Worm (Caenorhabditis elegans) whole organism, L1 larva: ENCODE data around the gene spp-10.

Experiments
- F16B12.6 ChIP-seq: fragments of 150-350 bp; optimal IDR thresholded peaks from 2 replicates; lab custom pipeline; 2014; ENCODE audit warnings: missing biosample characterization, missing genetic modification characterization
- Y116A8C.19 ChIP-seq: sonication (generic microtip); optimal IDR thresholded peaks from 2 replicates; lab custom pipeline; 2016; ENCODE audit warnings: missing compliant biosample characterization, missing genetic modification characterization, borderline replicate concordance
- ama-1 ChIP-seq: fragments of 150-350 bp; optimal IDR thresholded peaks from 2 replicates; lab custom pipeline; 2014
- ceh-63 ChIP-seq: fragments of 200-800 bp; sonication (Bioruptor generic); optimal IDR thresholded peaks from 2 replicates; lab custom pipeline; 2018; ENCODE audit warnings: mild to moderate bottlenecking, missing genetic modification characterization, missing compliant biosample characterization
- ceh-8 ChIP-seq: fragments of 200-800 bp; sonication (Bioruptor generic); optimal IDR thresholded peaks from 2 replicates; lab custom pipeline; 2018; ENCODE audit warnings: mild to moderate bottlenecking, missing genetic modification characterization, moderate library complexity, missing compliant biosample characterization
- ceh-88 ChIP-seq: fragments of 200-800 bp; sonication (Bioruptor generic); IDR thresholded peaks from 2 replicates; pipeline ENCODE4 v1.3.6; 2022; ENCODE audit warnings: missing genetic modification characterization, missing compliant biosample characterization
- ceh-90 ChIP-seq: sonication (generic microtip); optimal IDR thresholded peaks from 2 replicates; lab custom pipeline; 2016; ENCODE audit warnings: missing genetic modification characterization, missing compliant biosample characterization
- efl-1 ChIP-seq, 4 experiments: fragments of 150-350 bp; optimal IDR thresholded peaks in 3 of 4; peaks in 1 of 4; 1 replicate in 1 of 4; 2 replicates in 3 of 4; lab custom pipeline; 2014; ENCODE audit warnings: missing biosample characterization in 2 of 4, missing genetic modification characterization in 2 of 4, missing genetic modification reagents in 2 of 4
- efl-3 ChIP-seq: fragments of 200-800 bp; sonication (Bioruptor generic); optimal IDR thresholded peaks from 2 replicates; lab custom pipeline; 2018; ENCODE audit warnings: mild to moderate bottlenecking, missing genetic modification characterization, missing compliant biosample characterization
- egl-27 ChIP-seq, 2 experiments: fragments of 150-350 bp in 1 of 2; sonication (generic microtip); optimal IDR thresholded peaks; 3 replicates each; lab custom pipeline; 2017 to 2018; ENCODE audit warnings: missing biosample characterization in 2 of 2, missing genetic modification characterization in 2 of 2, missing genetic modification reagents in 2 of 2
- elt-2 ChIP-seq: sonication (generic microtip); optimal IDR thresholded peaks from 2 replicates; lab custom pipeline; 2016; ENCODE audit warnings: missing genetic modification characterization, mild to moderate bottlenecking, inconsistent platforms, missing compliant biosample characterization, missing genetic modification reagents
- ets-5 ChIP-seq: fragments of 200-800 bp; sonication (Bioruptor generic); IDR thresholded peaks from 2 replicates; pipeline ENCODE4 v1.3.6; 2022; ENCODE audit warnings: missing genetic modification characterization, missing compliant biosample characterization
- fkh-10 ChIP-seq: sonication (generic microtip); optimal IDR thresholded peaks from 2 replicates; lab custom pipeline; 2017; ENCODE audit warnings: missing biosample characterization, missing genetic modification reagents, missing genetic modification characterization
- lin-13 ChIP-seq: fragments of 150-350 bp; optimal IDR thresholded peaks from 2 replicates; lab custom pipeline; 2014; ENCODE audit warnings: missing biosample characterization, missing genetic modification reagents, missing genetic modification characterization
- lin-35 ChIP-seq, 2 experiments: fragments of 150-350 bp; optimal IDR thresholded peaks; 2 replicates each; lab custom pipeline; 2014; ENCODE audit warnings: missing biosample characterization in 2 of 2, missing genetic modification characterization in 2 of 2, missing genetic modification reagents in 2 of 2
- lsy-2 ChIP-seq, 2 experiments: fragments of 150-350 bp; optimal IDR thresholded peaks; 2 replicates each; lab custom pipeline; 2014; ENCODE audit warnings: missing biosample characterization in 2 of 2, missing genetic modification characterization in 2 of 2
- mdl-1 ChIP-seq, 2 experiments: fragments of 150-350 bp; optimal IDR thresholded peaks; 2 replicates each; lab custom pipeline; 2014 to 2017; ENCODE audit warnings: missing biosample characterization in 2 of 2, missing genetic modification characterization in 2 of 2, inconsistent platforms in 1 of 2
- mep-1 ChIP-seq: fragments of 150-350 bp; optimal IDR thresholded peaks from 2 replicates; lab custom pipeline; 2014; ENCODE audit warnings: missing biosample characterization, missing genetic modification characterization
- nhr-11 ChIP-seq: fragments of 150-350 bp; optimal IDR thresholded peaks from 2 replicates; lab custom pipeline; 2014; ENCODE audit warnings: missing biosample characterization, missing genetic modification characterization
- nhr-19 ChIP-seq: fragments of 200-800 bp; sonication (Bioruptor generic); conservative IDR thresholded peaks from 2 replicates; pipeline ENCODE4 v1.3.6; 2022; ENCODE audit warnings: missing genetic modification characterization, missing compliant biosample characterization
- nhr-20 ChIP-seq: sonication (generic microtip); optimal IDR thresholded peaks from 2 replicates; lab custom pipeline; 2016; ENCODE audit warnings: mild to moderate bottlenecking, missing genetic modification characterization, missing compliant biosample characterization
- nhr-28 ChIP-seq: fragments of 150-350 bp; optimal IDR thresholded peaks from 2 replicates; lab custom pipeline; 2014; ENCODE audit warnings: missing biosample characterization, missing genetic modification characterization
- nhr-71 ChIP-seq: sonication (generic microtip); optimal IDR thresholded peaks from 2 replicates; lab custom pipeline; 2016; ENCODE audit warnings: mild to moderate bottlenecking, missing genetic modification characterization, moderate library complexity, missing compliant biosample characterization
- nhr-77 ChIP-seq: fragments of 150-350 bp; optimal IDR thresholded peaks from 2 replicates; lab custom pipeline; 2014; ENCODE audit warnings: missing biosample characterization, missing genetic modification characterization
- nhr-84 ChIP-seq: sonication (generic microtip); optimal IDR thresholded peaks from 2 replicates; lab custom pipeline; 2017; ENCODE audit warnings: missing biosample characterization, missing genetic modification characterization
- nhr-85 ChIP-seq: sonication (generic microtip); peaks from one replicate; lab custom pipeline; 2016; ENCODE audit warnings: missing genetic modification characterization, inconsistent platforms, missing compliant biosample characterization
- pag-3 ChIP-seq: sonication (generic microtip); optimal IDR thresholded peaks from 2 replicates; lab custom pipeline; 2017; ENCODE audit warnings: missing genetic modification characterization, mild to moderate bottlenecking, missing compliant biosample characterization, antibody characterized with exemption, borderline replicate concordance; ENCODE audit not compliant: insufficient read depth
- snpc-4 ChIP-seq: fragments of 150-350 bp; optimal IDR thresholded peaks from 2 replicates; lab custom pipeline; 2014; ENCODE audit warnings: missing biosample characterization, missing genetic modification characterization
- sup-37 ChIP-seq: fragments of 200-800 bp; sonication (Bioruptor generic); optimal IDR thresholded peaks from 2 replicates; lab custom pipeline; 2018; ENCODE audit warnings: mild to moderate bottlenecking, missing genetic modification characterization, missing compliant biosample characterization
- tlp-1 ChIP-seq: fragments of 150-350 bp; optimal IDR thresholded peaks from 2 replicates; lab custom pipeline; 2014; ENCODE audit warnings: missing biosample characterization, missing genetic modification characterization
- unc-130 ChIP-seq: fragments of 150-350 bp; optimal IDR thresholded peaks from 2 replicates; lab custom pipeline; 2017; ENCODE audit warnings: missing biosample characterization, missing genetic modification characterization, inconsistent platforms
- unc-86 ChIP-seq: sonication (generic microtip); optimal IDR thresholded peaks from 2 replicates; lab custom pipeline; 2016; ENCODE audit warnings: missing genetic modification characterization, missing compliant biosample characterization
- xbp-1 ChIP-seq: sonication (generic microtip); optimal IDR thresholded peaks from 2 replicates; lab custom pipeline; 2016; ENCODE audit warnings: missing genetic modification characterization, missing compliant biosample characterization
- zag-1 ChIP-seq: fragments of 150-350 bp; optimal IDR thresholded peaks from 2 replicates; lab custom pipeline; 2014; ENCODE audit warnings: missing biosample characterization, missing genetic modification characterization
- ztf-4 ChIP-seq: fragments of 150-350 bp; optimal IDR thresholded peaks from 2 replicates; lab custom pipeline; 2014; ENCODE audit warnings: missing biosample characterization, missing genetic modification characterization

spp-10 gene

DNA sequence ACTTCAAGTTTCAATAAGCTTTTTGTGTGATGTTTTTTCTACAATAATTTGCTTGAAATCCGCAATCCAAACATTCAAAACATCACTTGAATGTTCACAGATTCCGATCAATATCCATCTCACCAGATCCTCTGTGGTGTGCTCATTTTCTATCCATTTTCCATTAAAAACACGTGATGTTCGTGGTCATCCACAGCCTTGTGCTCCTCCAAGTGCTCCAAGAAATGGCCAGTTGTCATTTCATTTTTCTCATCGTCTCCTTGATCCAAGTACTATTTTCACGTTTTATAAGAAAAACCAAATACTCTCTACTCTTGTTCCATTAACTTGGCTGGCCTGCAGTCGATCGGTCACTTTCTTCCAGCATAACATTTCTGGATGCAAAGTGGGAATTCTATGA lies 814 bp upstream of the spp-10 start (continued):
- TF ChIP-seq efl-3: no peak
- no peak for TF ChIP-seq nhr-84 (tag; lab: Kevin White, UChicago)
- TF ChIP-seq ceh-8 (GFP tag; lab: Kevin White, UChicago): no peak
- TF ChIP-seq lin-35 (GFP tag; optimal IDR thresholded peaks at IDR 0.05; lab: Kevin White, UChicago): no peak
- TF ChIP-seq ceh-63 (GFP tag; lab: Kevin White, UChicago): no peak
- no peak for TF ChIP-seq snpc-4 (tag; lab: Kevin White, UChicago)
- TF ChIP-seq xbp-1: no peak

ce11 chrIV:8478516-8478915 lies 1.5 kb downstream of the spp-10 start:
- TF ChIP-seq ceh-88 (GFP tag; lab: Robert Waterston, UW) (no peak), nhr-71 (tag; lab: Kevin White, UChicago) (peak; percentile 6)

ce11 chrIV:8479346-8479745 lies 2.4 kb downstream of the spp-10 start, which contains the start of gene hlh-12:
TSS of gene hlh-12 (minus strand) at chrIV:8479446.
- TF ChIP-seq efl-1 (optimal IDR thresholded peaks at IDR 0.05; lab: Kevin White, UChicago) (no peak), efl-1 (GFP tag; optimal IDR thresholded peaks at IDR 0.05 in 1 of 2; lab: Kevin White, UChicago) (peak in 1 of 2 experiments; percentile 21), fkh-10 (GFP tag; lab: Kevin White, UChicago) (no peak)

- TF ChIP-seq efl-1 (optimal IDR thresholded peaks at IDR 0.05; lab: Kevin White, UChicago) (no peak), efl-1 (GFP tag; optimal IDR thresholded peaks at IDR 0.05 in 1 of 2; lab: Kevin White, UChicago) (peak in 1 of 2 experiments; percentile 45), mdl-1 (tag; optimal IDR thresholded peaks at IDR 0.05; lab: Kevin White, UChicago) (peak in 1 of 2 experiments; percentile 25), egl-27 (tag; optimal IDR thresholded peaks at IDR 0.05; lab: Kevin White, UChicago) (no peak), elt-2 (peak; percentile 96), nhr-20 (tag; lab: Kevin White, UChicago) (peak; percentile 48), nhr-28 (tag; lab: Kevin White, UChicago) (no peak), lin-35 (GFP tag; optimal IDR thresholded peaks at IDR 0.05; lab: Kevin White, UChicago) (peak in 1 of 2 experiments; percentile 45)
These were observed 4.3 kb downstream of the spp-10 start, which contains the start of gene spp-8 for ce11 chrIV:8481308-8481707. TSS of gene spp-8 (plus strand) at chrIV:8481664.

- no peak for TF ChIP-seq mdl-1 (tag; optimal IDR thresholded peaks at IDR 0.05; lab: Kevin White, UChicago)
- TF ChIP-seq lin-13 (GFP tag; lab: Kevin White, UChicago): no peak
- TF ChIP-seq lsy-2 (tag; optimal IDR thresholded peaks at IDR 0.05; lab: Kevin White, UChicago): no peak
- TF ChIP-seq nhr-77: no peak
- no peak for TF ChIP-seq ztf-4
- no peak for TF ChIP-seq Y116A8C.19
- TF ChIP-seq nhr-85 (tag; lab: Kevin White, UChicago): no peak
- no peak for TF ChIP-seq unc-130 (tag; lab: Kevin White, UChicago)
- TF ChIP-seq unc-86: no peak
- no peak for TF ChIP-seq ets-5
- TF ChIP-seq F16B12.6 (tag; lab: Kevin White, UChicago): no peak
- no peak for TF ChIP-seq nhr-11 (tag; lab: Kevin White, UChicago)
- no peak for TF ChIP-seq ama-1 (lab: Kevin White, UChicago)
- TF ChIP-seq sup-37 (GFP tag; lab: Kevin White, UChicago): no peak
- no peak for TF ChIP-seq pag-3
- no peak for TF ChIP-seq tlp-1 (tag; lab: Kevin White, UChicago)
- no peak for TF ChIP-seq ceh-90 (tag; lab: Kevin White, UChicago)
- no peak for TF ChIP-seq mep-1 (tag; lab: Kevin White, UChicago)
- TF ChIP-seq nhr-19 (GFP tag; lab: Robert Waterston, UW): no peak
- no peak for TF ChIP-seq zag-1 (tag; lab: Kevin White, UChicago)
These were observed 10.2 kb downstream of the spp-10 start, which contains the start of gene srlf-3 for ce11 chrIV:8487183-8487582. TSS of gene srlf-3 (plus strand) at chrIV:8487483.
